Worm (Caenorhabditis elegans): ENCODE data around the gene M03E7.2.

- no peak for TF ChIP-seq dao-5 (tag; optimal IDR thresholded peaks at IDR 0.05)
- no peak for TF ChIP-seq W03F9.2 (tag; optimal IDR thresholded peaks at IDR 0.05)
- TF ChIP-seq him-1 (tag; optimal IDR thresholded peaks at IDR 0.05) = no peak
Measured at ce11 chrV:5634445-5634844, 17.0 kb downstream of the M03E7.2 start.
